Worm (Caenorhabditis elegans) whole organism, early embryonic: ENCODE data around the gene lgc-4.
"Not testable (repeated sequence)": the region's sequence is repeated elsewhere in the genome, so short reads cannot be mapped to it uniquely, and the experiment has no call there.

Experiments used
- B0310.2 ChIP-seq: sonication (generic microtip); optimal IDR thresholded peaks from 2 replicates; lab custom pipeline; 2016; ENCODE audit warnings: mild to moderate bottlenecking, missing genetic modification characterization, missing compliant biosample characterization
- F13C5.2 ChIP-seq: sonication (generic microtip); optimal IDR thresholded peaks from 2 replicates; lab custom pipeline; 2017; ENCODE audit warnings: mild to moderate bottlenecking, missing genetic modification characterization, inconsistent platforms, missing compliant biosample characterization
- aly-1 ChIP-seq: sonication (generic microtip); optimal IDR thresholded peaks from 2 replicates; lab custom pipeline; 2016; ENCODE audit warnings: missing genetic modification characterization, missing compliant biosample characterization
- ama-1 ChIP-seq: fragments of 150-350 bp; optimal IDR thresholded peaks from 2 replicates; lab custom pipeline; 2014
- ceh-13 ChIP-seq: fragments of 200-800 bp; sonication (Bioruptor generic); optimal IDR thresholded peaks from 2 replicates; lab custom pipeline; 2018; ENCODE audit warnings: mild to moderate bottlenecking, missing genetic modification characterization, missing compliant biosample characterization
- ceh-36 ChIP-seq: sonication (generic microtip); optimal IDR thresholded peaks from 2 replicates; lab custom pipeline; 2016; ENCODE audit warnings: missing genetic modification characterization, inconsistent platforms, missing compliant biosample characterization
- ets-7 ChIP-seq: sonication (generic microtip); optimal IDR thresholded peaks from 2 replicates; lab custom pipeline; 2016; ENCODE audit warnings: missing genotype, missing genetic modification characterization, missing compliant biosample characterization
- flt-1 ChIP-seq: fragments of 200-800 bp; sonication (Bioruptor generic); IDR thresholded peaks from 2 replicates; pipeline ENCODE4 v1.3.6; 2022; ENCODE audit warnings: missing genetic modification characterization, missing compliant biosample characterization
- hmbx-1 ChIP-seq: sonication (generic microtip); optimal IDR thresholded peaks from 2 replicates; lab custom pipeline; 2016; ENCODE audit warnings: mild to moderate bottlenecking, missing genetic modification characterization, missing compliant biosample characterization
- hmg-4 ChIP-seq: fragments of 200-800 bp; sonication (Bioruptor generic); optimal IDR thresholded peaks from 2 replicates; lab custom pipeline; 2018; ENCODE audit warnings: mild to moderate bottlenecking, missing genetic modification characterization, missing compliant biosample characterization
- hnd-1 ChIP-seq: sonication (generic microtip); optimal IDR thresholded peaks from 2 replicates; lab custom pipeline; 2016; ENCODE audit warnings: missing genetic modification characterization, missing compliant biosample characterization
- pes-1 ChIP-seq: fragments of 200-800 bp; sonication (Bioruptor generic); IDR thresholded peaks from 2 replicates; pipeline ENCODE4 v1.3.6; 2022; ENCODE audit warnings: missing genetic modification reagents, missing genetic modification characterization, missing compliant biosample characterization
- scrt-1 ChIP-seq: fragments of 200-800 bp; sonication (Bioruptor generic); IDR thresholded peaks from 2 replicates; pipeline ENCODE4 v1.3.6; 2022; ENCODE audit warnings: missing genetic modification characterization, missing compliant biosample characterization
- sea-1 ChIP-seq: fragments of 200-800 bp; sonication (Bioruptor generic); conservative IDR thresholded peaks from 2 replicates; pipeline ENCODE4 v1.3.6; 2022; ENCODE audit warnings: missing genetic modification characterization, missing compliant biosample characterization
- tbx-11 ChIP-seq: fragments of 200-800 bp; sonication (Bioruptor generic); IDR thresholded peaks from 2 replicates; pipeline ENCODE4 v1.3.6; 2022; ENCODE audit warnings: missing genetic modification characterization, missing compliant biosample characterization
- tbx-37 ChIP-seq: fragments of 200-800 bp; sonication (Bioruptor generic); conservative IDR thresholded peaks from 2 replicates; pipeline ENCODE4 v1.3.6; 2022; ENCODE audit warnings: missing genetic modification reagents, missing genetic modification characterization, missing compliant biosample characterization
- tra-4 ChIP-seq: sonication (generic microtip); optimal IDR thresholded peaks from 2 replicates; lab custom pipeline; 2017; ENCODE audit warnings: missing genetic modification characterization, missing compliant biosample characterization

Gene lgc-4

ce11 chrX:9210086-9210485, 31.9 kb downstream of the lgc-4 start:
- TF ChIP-seq ets-7 (tag; lab: Kevin White, UChicago) (no peak), ceh-13 (no peak), hmg-4 (GFP tag; lab: Kevin White, UChicago) (no peak), hmbx-1 (tag; lab: Kevin White, UChicago) (no peak), aly-1 (tag; lab: Kevin White, UChicago) (no peak), sea-1 (GFP tag; lab: Robert Waterston, UW) (no peak), pes-1 (GFP tag; lab: Robert Waterston, UW) (no peak), tra-4 (no peak), tbx-37 (GFP tag; lab: Robert Waterston, UW) (no peak), scrt-1 (GFP tag; lab: Robert Waterston, UW) (no peak), flt-1 (GFP tag; lab: Robert Waterston, UW) (no peak), ceh-36 (tag; lab: Kevin White, UChicago) (no peak), F13C5.2 (tag; lab: Kevin White, UChicago) (no peak), hnd-1 (tag; lab: Kevin White, UChicago) (no peak), B0310.2 (tag; lab: Kevin White, UChicago) (no peak), tbx-11 (GFP tag; lab: Robert Waterston, UW) (no peak), ama-1 (lab: Kevin White, UChicago) (no peak)

DNA sequence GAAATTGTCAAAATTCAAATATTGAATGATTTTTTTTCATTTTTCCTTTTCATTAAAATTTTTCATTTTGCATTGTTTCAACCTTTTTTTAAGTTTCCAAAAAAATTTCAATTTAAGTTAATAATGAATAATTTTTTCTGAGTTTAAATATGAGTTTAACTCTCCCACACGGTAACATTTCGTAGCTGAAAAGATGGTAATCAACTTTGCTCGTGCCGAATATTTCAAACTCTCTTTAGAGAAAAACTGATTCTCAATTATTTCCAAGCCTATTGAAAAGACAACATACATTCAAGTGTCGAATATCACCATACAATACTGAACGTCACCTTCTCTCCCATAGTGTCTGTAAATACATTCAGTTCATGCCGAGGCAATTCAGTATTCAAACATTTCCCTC, 33.1 kb downstream of the lgc-4 start:
- no peak for TF ChIP-seq ceh-13
- no peak for TF ChIP-seq ceh-36 (tag; lab: Kevin White, UChicago)
- TF ChIP-seq F13C5.2 (tag; lab: Kevin White, UChicago) = no peak
- TF ChIP-seq hnd-1 (tag; lab: Kevin White, UChicago) = no peak
- no peak for TF ChIP-seq tbx-11 (GFP tag; lab: Robert Waterston, UW)
- TF ChIP-seq hmg-4 (GFP tag; lab: Kevin White, UChicago) = no peak
- TF ChIP-seq pes-1 (GFP tag; lab: Robert Waterston, UW) = no peak
- no peak for TF ChIP-seq flt-1 (GFP tag; lab: Robert Waterston, UW)
- no peak for TF ChIP-seq tbx-37 (GFP tag; lab: Robert Waterston, UW)
- no peak for TF ChIP-seq ets-7 (tag; lab: Kevin White, UChicago)
- TF ChIP-seq ama-1 (lab: Kevin White, UChicago) = no peak
- no peak for TF ChIP-seq tra-4
- TF ChIP-seq B0310.2 (tag; lab: Kevin White, UChicago) = no peak
- no peak for TF ChIP-seq scrt-1 (GFP tag; lab: Robert Waterston, UW)
- TF ChIP-seq sea-1 (GFP tag; lab: Robert Waterston, UW) = no peak

DNA sequence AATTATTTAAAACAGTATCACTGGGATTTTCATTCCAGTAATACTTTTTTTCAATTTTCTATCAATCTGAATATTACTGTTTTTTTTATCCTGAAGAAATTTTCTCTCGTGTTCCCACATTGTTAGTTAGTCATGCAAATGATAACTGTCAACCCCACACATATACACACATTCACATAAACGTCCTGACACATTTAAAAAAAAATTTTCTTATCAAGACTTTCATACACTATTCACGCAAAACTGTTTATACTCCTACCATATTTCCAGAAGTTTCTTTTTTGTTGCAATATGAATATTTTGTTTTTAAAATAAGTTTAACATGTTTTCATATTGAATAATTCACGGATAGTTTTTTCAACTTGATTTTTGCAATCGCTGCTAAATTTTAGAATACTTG, 33.5 kb downstream of the lgc-4 start:
- TF ChIP-seq ets-7 (tag; lab: Kevin White, UChicago) = no peak
- no peak for TF ChIP-seq ceh-36 (tag; lab: Kevin White, UChicago)
- no peak for TF ChIP-seq hnd-1 (tag; lab: Kevin White, UChicago)
- no peak for TF ChIP-seq ama-1 (lab: Kevin White, UChicago)
- TF ChIP-seq flt-1 (GFP tag; lab: Robert Waterston, UW) = no peak
- TF ChIP-seq aly-1 (tag; lab: Kevin White, UChicago) = no peak
- no peak for TF ChIP-seq pes-1 (GFP tag; lab: Robert Waterston, UW)
- TF ChIP-seq hmg-4 (GFP tag; lab: Kevin White, UChicago) = no peak

DNA sequence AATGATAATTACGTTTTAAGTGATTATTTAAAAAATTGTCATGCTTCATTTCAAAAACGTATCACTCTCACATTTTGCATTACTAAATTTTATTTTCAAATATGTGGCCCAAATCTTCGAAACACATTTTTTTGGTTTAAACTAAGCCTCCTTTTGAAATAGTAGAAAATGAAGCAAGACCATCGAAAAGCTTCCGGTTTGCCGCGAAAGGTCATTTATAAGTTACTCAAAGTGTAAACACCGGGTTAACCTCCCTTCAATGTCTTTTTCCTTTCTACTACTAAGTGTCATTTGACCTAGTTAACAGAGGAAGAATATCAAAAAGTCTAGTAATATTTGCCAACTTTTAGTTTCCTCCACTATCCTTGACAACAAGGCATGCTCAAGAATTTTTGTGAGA, 35.3 kb downstream of the lgc-4 start:
- TF ChIP-seq aly-1 (tag; lab: Kevin White, UChicago) = no peak

ce11 chrX:9204986-9205385, 37.0 kb downstream of the lgc-4 start:
- no peak for TF ChIP-seq ama-1 (lab: Kevin White, UChicago)
- TF ChIP-seq sea-1 (GFP tag; lab: Robert Waterston, UW) = no peak
- TF ChIP-seq hmg-4 (GFP tag; lab: Kevin White, UChicago) = no peak
- no peak for TF ChIP-seq ceh-36 (tag; lab: Kevin White, UChicago)
- TF ChIP-seq tbx-11 (GFP tag; lab: Robert Waterston, UW) = no peak
- no peak for TF ChIP-seq flt-1 (GFP tag; lab: Robert Waterston, UW)
- TF ChIP-seq hmbx-1 (tag; lab: Kevin White, UChicago) = no peak
- TF ChIP-seq F13C5.2 (tag; lab: Kevin White, UChicago) = no peak
- no peak for TF ChIP-seq tra-4
- no peak for TF ChIP-seq pes-1 (GFP tag; lab: Robert Waterston, UW)
- TF ChIP-seq tbx-37 (GFP tag; lab: Robert Waterston, UW) = no peak
- TF ChIP-seq ets-7 (tag; lab: Kevin White, UChicago) = no peak
- no peak for TF ChIP-seq hnd-1 (tag; lab: Kevin White, UChicago)
- TF ChIP-seq B0310.2 (tag; lab: Kevin White, UChicago) = no peak

DNA sequence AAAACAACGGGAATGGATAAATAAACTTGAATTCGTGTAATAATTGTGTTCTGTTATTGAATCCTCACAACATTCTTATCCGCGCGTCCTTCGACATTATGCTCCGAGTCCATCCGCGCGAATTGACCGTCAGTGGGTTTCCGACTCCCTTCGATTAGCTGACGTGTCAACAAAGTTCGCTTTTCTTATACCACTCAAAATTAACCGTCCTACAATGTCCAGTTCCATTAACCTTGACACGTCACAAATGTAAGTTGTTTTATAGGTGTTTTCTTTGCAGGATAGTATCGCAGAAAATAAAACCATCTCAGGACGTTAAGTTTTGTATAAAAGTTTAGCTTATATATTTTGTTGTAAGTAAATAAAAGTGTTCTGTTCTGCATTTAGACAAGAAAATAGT, 38.6 kb downstream of the lgc-4 start, which contains the start of gene crb-3:
Gene crb-3, plus strand, starts transcription at position 301 of the 400 bp plus-strand sequence.
- TF ChIP-seq tbx-11 (GFP tag; lab: Robert Waterston, UW); sea-1 (GFP tag; lab: Robert Waterston, UW); B0310.2 (tag; lab: Kevin White, UChicago): not testable (repeated sequence)

- no peak for TF ChIP-seq sea-1 (GFP tag; lab: Robert Waterston, UW)
- no peak for TF ChIP-seq hmbx-1 (tag; lab: Kevin White, UChicago)
- no peak for TF ChIP-seq ets-7 (tag; lab: Kevin White, UChicago)
- no peak for TF ChIP-seq B0310.2 (tag; lab: Kevin White, UChicago)
- no peak for TF ChIP-seq scrt-1 (GFP tag; lab: Robert Waterston, UW)
- TF ChIP-seq ceh-36 (tag; lab: Kevin White, UChicago) = no peak
- TF ChIP-seq flt-1 (GFP tag; lab: Robert Waterston, UW) = no peak
- no peak for TF ChIP-seq hnd-1 (tag; lab: Kevin White, UChicago)
- no peak for TF ChIP-seq pes-1 (GFP tag; lab: Robert Waterston, UW)
- TF ChIP-seq F13C5.2 (tag; lab: Kevin White, UChicago) = no peak
- no peak for TF ChIP-seq tra-4
- TF ChIP-seq hmg-4 (GFP tag; lab: Kevin White, UChicago) = no peak
- TF ChIP-seq tbx-11 (GFP tag; lab: Robert Waterston, UW) = no peak
- no peak for TF ChIP-seq tbx-37 (GFP tag; lab: Robert Waterston, UW)
Measured at ce11 chrX:9195375-9196098, 46.5 kb downstream of the lgc-4 start.
